Fruit fly (Drosophila melanogaster): ENCODE results near the gene RpS10a.
A peak's percentile ranks its signal among the peaks of the same experiment; 100 is the strongest.

RpS10a gene

dm6 chr3R:27609118-27610042 is 43.2 kb upstream of the RpS10a start (continued):
- TF ChIP-seq lbe (GFP tag; optimal IDR thresholded peaks at IDR 0.05) (no peak), HmgZ (tag; optimal IDR thresholded peaks at IDR 0.05) (no peak), chinmo (GFP tag; IDR thresholded peaks at IDR 0.05; ENCODE audit: partially characterized antibody) (0 out of 4 replicates have a peak, but pooled peaks have one; percentile 41), dmrt99B (tag; optimal IDR thresholded peaks at IDR 0.05) (no peak), CG2678 (tag; optimal IDR thresholded peaks at IDR 0.05) (peak; percentile 48), zen2 (GFP tag; IDR thresholded peaks at IDR 0.05; ENCODE audit: partially characterized antibody) (no peak), disco-r (GFP tag; optimal IDR thresholded peaks at IDR 0.05) (no peak), Gsc (GFP tag; IDR thresholded peaks at IDR 0.05) (no peak), chif (GFP tag; optimal IDR thresholded peaks at IDR 0.05) (no peak), NC2α (GFP tag; optimal IDR thresholded peaks at IDR 0.05) (no peak), CG12219 (GFP tag; optimal IDR thresholded peaks at IDR 0.05) (no peak), CG8388 (GFP tag; optimal IDR thresholded peaks at IDR 0.05) (no peak), CG11085 (GFP tag; IDR thresholded peaks at IDR 0.05) (no peak), sima (GFP tag; optimal IDR thresholded peaks at IDR 0.05) (no peak), ftz-f1 (GFP tag; optimal IDR thresholded peaks at IDR 0.05) (peak; percentile 58), Jarid2 (GFP tag; optimal IDR thresholded peaks at IDR 0.05) (no peak), Ets97D (GFP tag; optimal IDR thresholded peaks at IDR 0.05) (no peak), CG34422 (GFP tag; IDR thresholded peaks at IDR 0.05) (0 out of 3 replicates have a peak, but pooled peaks have one; percentile 14), grn (GFP tag; optimal IDR thresholded peaks at IDR 0.05) (no peak), Scr (GFP tag; IDR thresholded peaks at IDR 0.05; ENCODE audit: partially characterized antibody) (no peak), CG9876 (GFP tag; optimal IDR thresholded peaks at IDR 0.05) (no peak), CG8765 (GFP tag; IDR thresholded peaks at IDR 0.05) (no peak), CG15269 (tag; optimal IDR thresholded peaks at IDR 0.05) (peak; percentile 12), otp (GFP tag; IDR thresholded peaks at IDR 0.05) (0 out of 3 replicates have a peak, but pooled peaks have one; percentile 24), pan (optimal IDR thresholded peaks at IDR 0.05) (no peak), pan (GFP tag; optimal IDR thresholded peaks at IDR 0.05 in 1 of 2, IDR thresholded peaks at IDR 0.05 in 1 of 2) (peak in 1 of 2 experiments; percentile 43), CG10959 (GFP tag; IDR thresholded peaks at IDR 0.05) (no peak), Xbp1 (GFP tag; optimal IDR thresholded peaks at IDR 0.05) (no peak), bab2 (GFP tag; optimal IDR thresholded peaks at IDR 0.05) (no peak), HLH4C (GFP tag; IDR thresholded peaks at IDR 0.05; ENCODE audit: partially characterized antibody) (no peak), sd (tag; optimal IDR thresholded peaks at IDR 0.05) (peak; percentile 5), caup (GFP tag; optimal IDR thresholded peaks at IDR 0.05; ENCODE audit: severe bottlenecking) (no peak), Ptx1 (GFP tag; IDR thresholded peaks at IDR 0.05) (no peak), ara (GFP tag; IDR thresholded peaks at IDR 0.05) (no peak), Hmx (GFP tag; optimal IDR thresholded peaks at IDR 0.05) (no peak), br (optimal IDR thresholded peaks at IDR 0.05) (no peak), CG12391 (tag; optimal IDR thresholded peaks at IDR 0.05) (peak; percentile 5), CG6654 (GFP tag; optimal IDR thresholded peaks at IDR 0.05) (no peak), crol (GFP tag; IDR thresholded peaks at IDR 0.05) (no peak), CG11247 (GFP tag; IDR thresholded peaks at IDR 0.05) (no peak), CG11696 (GFP tag; IDR thresholded peaks at IDR 0.05) (no peak), CG14441 (GFP tag; IDR thresholded peaks at IDR 0.05) (no peak), dysf (GFP tag; IDR thresholded peaks at IDR 0.05) (0 out of 3 replicates have a peak, but pooled peaks have one; percentile 19), sr (GFP tag; IDR thresholded peaks at IDR 0.05) (peak; percentile 79; the same call in 2 of the 3 replicates), btn (GFP tag; optimal IDR thresholded peaks at IDR 0.05) (no peak), CG11456 (GFP tag; IDR thresholded peaks at IDR 0.05) (no peak), Pdp1 (GFP tag; optimal IDR thresholded peaks at IDR 0.05) (peak in 1 of 2 experiments; percentile 55), Sin3A (optimal IDR thresholded peaks at IDR 0.05) (no peak), row (GFP tag; IDR thresholded peaks at IDR 0.05) (peak; percentile 42; the same call in 2 of the 3 replicates), ken (GFP tag; IDR thresholded peaks at IDR 0.05) (no peak)
